Worm (Caenorhabditis elegans) whole organism, young adult: ENCODE measurements around the gene F21D12.2.
A peak's percentile ranks its signal among the peaks of the same experiment; 100 is the strongest.

Experiments used
- C06A6.2 ChIP-seq: fragments of 200-800 bp; sonication (Bioruptor generic); conservative IDR thresholded peaks from 2 replicates; pipeline ENCODE4 v1.3.6; 2022; ENCODE audit warnings: missing genetic modification characterization, missing compliant biosample characterization
- F33H1.4 ChIP-seq: fragments of 200-800 bp; sonication (Bioruptor generic); IDR thresholded peaks from 2 replicates; pipeline ENCODE4 v1.3.6; 2022; ENCODE audit warnings: missing genetic modification reagents, missing genetic modification characterization, missing compliant biosample characterization
- F39B2.1 ChIP-seq: fragments of 200-800 bp; sonication (Bioruptor generic); IDR thresholded peaks from 2 replicates; pipeline ENCODE4 v1.3.6; 2022; ENCODE audit warnings: missing genetic modification reagents, missing genetic modification characterization, missing compliant biosample characterization
- F57A8.1 ChIP-seq: fragments of 200-800 bp; sonication (Bioruptor generic); optimal IDR thresholded peaks from 2 replicates; lab custom pipeline; 2018; ENCODE audit warnings: mild to moderate bottlenecking, missing genetic modification characterization, moderate library complexity, missing compliant biosample characterization
- K11D2.4 ChIP-seq: fragments of 200-800 bp; sonication (Bioruptor generic); IDR thresholded peaks from 2 replicates; pipeline ENCODE4 v1.3.6; 2022; ENCODE audit warnings: missing genetic modification reagents, missing genetic modification characterization, missing compliant biosample characterization
- atf-7 ChIP-seq: sonication (generic microtip); optimal IDR thresholded peaks from 2 replicates; lab custom pipeline; 2017; ENCODE audit warnings: mild to moderate bottlenecking, missing genetic modification characterization, missing compliant biosample characterization
- attf-5 ChIP-seq: fragments of 200-800 bp; sonication (Bioruptor generic); optimal IDR thresholded peaks from 2 replicates; lab custom pipeline; 2018; ENCODE audit warnings: mild to moderate bottlenecking, missing genetic modification characterization, missing compliant biosample characterization
- bed-2 ChIP-seq: fragments of 200-800 bp; sonication (Bioruptor generic); IDR thresholded peaks from 2 replicates; pipeline ENCODE4 v1.3.6; 2022; ENCODE audit warnings: missing genetic modification reagents, missing genetic modification characterization, missing compliant biosample characterization
- ceh-100 ChIP-seq: fragments of 200-800 bp; sonication (Bioruptor generic); IDR thresholded peaks from 2 replicates; pipeline ENCODE4 v1.3.6; 2022; ENCODE audit warnings: missing genetic modification reagents, missing genetic modification characterization, missing compliant biosample characterization
- die-1 ChIP-seq: sonication (generic microtip); optimal IDR thresholded peaks from 2 replicates; lab custom pipeline; 2016; ENCODE audit warnings: missing genotype, mild to moderate bottlenecking, missing genetic modification characterization, missing compliant biosample characterization
- dox-1 ChIP-seq: fragments of 200-800 bp; sonication (Bioruptor generic); IDR thresholded peaks from 2 replicates; pipeline ENCODE4 v1.3.6; 2022; ENCODE audit warnings: missing genetic modification reagents, missing genetic modification characterization, missing compliant biosample characterization
- dpl-1 ChIP-seq: fragments of 150-350 bp; optimal IDR thresholded peaks from 2 replicates; lab custom pipeline; 2014; ENCODE audit warnings: missing biosample characterization, missing genetic modification reagents, missing genetic modification characterization
- efl-1 ChIP-seq: fragments of 150-350 bp; optimal IDR thresholded peaks from 2 replicates; lab custom pipeline; 2014; ENCODE audit warnings: missing biosample characterization, missing genetic modification reagents, missing genetic modification characterization
- egl-18 ChIP-seq: fragments of 200-800 bp; sonication (Bioruptor generic); IDR thresholded peaks from 2 replicates; pipeline ENCODE4 v1.3.6; 2022; ENCODE audit warnings: missing genetic modification reagents, missing genetic modification characterization, missing compliant biosample characterization
- ekl-4 ChIP-seq: fragments of 200-800 bp; sonication (Bioruptor generic); IDR thresholded peaks from 2 replicates; pipeline ENCODE4 v1.3.6; 2022; ENCODE audit warnings: missing genetic modification reagents, missing genetic modification characterization, missing compliant biosample characterization
- ets-4 ChIP-seq: fragments of 200-800 bp; sonication (Bioruptor generic); optimal IDR thresholded peaks from 2 replicates; lab custom pipeline; 2018; ENCODE audit warnings: mild to moderate bottlenecking, missing genetic modification characterization, missing compliant biosample characterization
- fkh-3 ChIP-seq: sonication (generic microtip); optimal IDR thresholded peaks from 2 replicates; lab custom pipeline; 2016; ENCODE audit warnings: mild to moderate bottlenecking, missing genetic modification characterization, missing compliant biosample characterization
- hmg-1.2 ChIP-seq: fragments of 200-800 bp; sonication (Bioruptor generic); IDR thresholded peaks from 2 replicates; pipeline ENCODE4 v1.3.6; 2022; ENCODE audit warnings: missing genetic modification reagents, missing genetic modification characterization, missing compliant biosample characterization
- hmg-20 ChIP-seq: fragments of 200-800 bp; sonication (Bioruptor generic); IDR thresholded peaks from 2 replicates; pipeline ENCODE4 v1.3.6; 2022; ENCODE audit warnings: missing genetic modification reagents, missing genetic modification characterization, missing compliant biosample characterization
- let-526 ChIP-seq: fragments of 200-800 bp; sonication (Bioruptor generic); IDR thresholded peaks from 2 replicates; pipeline ENCODE4 v1.3.6; 2022; ENCODE audit warnings: missing genetic modification reagents, missing genetic modification characterization, missing compliant biosample characterization
- let-607 ChIP-seq, 2 experiments: fragments of 200-800 bp in 1 of 2; sonication (Bioruptor generic) in 1 of 2; sonication (generic microtip) in 1 of 2; optimal IDR thresholded peaks; 2 replicates each; lab custom pipeline; 2016 to 2018; ENCODE audit warnings: mild to moderate bottlenecking in 2 of 2, missing compliant biosample characterization in 2 of 2, missing genetic modification characterization in 2 of 2, moderate library complexity in 2 of 2, missing genotype in 1 of 2
- lin-40 ChIP-seq: sonication (generic microtip); optimal IDR thresholded peaks from 2 replicates; lab custom pipeline; 2016; ENCODE audit warnings: missing genetic modification characterization, mild to moderate bottlenecking, missing compliant biosample characterization, missing genotype, missing genetic modification reagents
- lsl-1 ChIP-seq: fragments of 200-800 bp; sonication (Bioruptor generic); optimal IDR thresholded peaks from 2 replicates; lab custom pipeline; 2018; ENCODE audit warnings: mild to moderate bottlenecking, missing genetic modification characterization, moderate library complexity, missing compliant biosample characterization
- madf-6 ChIP-seq: fragments of 200-800 bp; sonication (Bioruptor generic); IDR thresholded peaks from 2 replicates; pipeline ENCODE4 v1.3.6; 2022; ENCODE audit warnings: missing genetic modification reagents, missing genetic modification characterization, missing compliant biosample characterization
- nfya-1 ChIP-seq: sonication (generic microtip); optimal IDR thresholded peaks from 2 replicates; lab custom pipeline; 2017; ENCODE audit warnings: antibody characterized with exemption, missing compliant biosample characterization, missing genetic modification characterization, borderline replicate concordance; ENCODE audit not compliant: insufficient read depth
- nhr-120 ChIP-seq: fragments of 200-800 bp; sonication (Bioruptor generic); IDR thresholded peaks from 2 replicates; pipeline ENCODE4 v1.3.6; 2022; ENCODE audit warnings: missing genetic modification characterization, missing compliant biosample characterization
- nhr-80 ChIP-seq: sonication (generic microtip); optimal IDR thresholded peaks from 2 replicates; lab custom pipeline; 2016; ENCODE audit warnings: missing genetic modification characterization, missing compliant biosample characterization
- pha-4 ChIP-seq: fragments of 150-350 bp; sonication (generic microtip); optimal IDR thresholded peaks from 2 replicates; lab custom pipeline; 2014; ENCODE audit warnings: missing biosample characterization, missing genetic modification reagents, missing genetic modification characterization
- repo-1 ChIP-seq: sonication (generic microtip); optimal IDR thresholded peaks from 2 replicates; lab custom pipeline; 2017; ENCODE audit warnings: mild to moderate bottlenecking, missing genetic modification characterization, missing compliant biosample characterization
- sea-2 ChIP-seq: fragments of 200-800 bp; sonication (Bioruptor generic); IDR thresholded peaks from 2 replicates; pipeline ENCODE4 v1.3.6; 2022; ENCODE audit warnings: missing genetic modification characterization, missing compliant biosample characterization
- snpc-1.1 ChIP-seq: sonication (generic microtip); optimal IDR thresholded peaks from 2 replicates; lab custom pipeline; 2017; ENCODE audit warnings: missing genetic modification characterization, mild to moderate bottlenecking, missing compliant biosample characterization, antibody characterized with exemption, moderate library complexity, missing genotype, missing genetic modification reagents; ENCODE audit not compliant: insufficient read depth
- snpc-1.3 ChIP-seq: sonication (generic microtip); optimal IDR thresholded peaks from 2 replicates; lab custom pipeline; 2017; ENCODE audit warnings: missing genetic modification characterization, mild to moderate bottlenecking, missing compliant biosample characterization, antibody characterized with exemption, moderate library complexity, missing genotype, missing genetic modification reagents; ENCODE audit not compliant: insufficient read depth
- snpc-3.4 ChIP-seq: sonication (generic microtip); optimal IDR thresholded peaks from 2 replicates; lab custom pipeline; 2017; ENCODE audit warnings: missing genetic modification characterization, mild to moderate bottlenecking, missing compliant biosample characterization, antibody characterized with exemption, moderate library complexity, missing genotype, missing genetic modification reagents
- snpc-4 ChIP-seq, 5 experiments: fragments of 150-350 bp in 1 of 5; sonication (generic microtip) in 4 of 5; optimal IDR thresholded peaks; 2 replicates each; lab custom pipeline; 2014 to 2018; ENCODE audit warnings: missing genetic modification characterization in 5 of 5, missing biosample characterization in 3 of 5, antibody characterized with exemption in 2 of 5, mild to moderate bottlenecking in 2 of 5, missing compliant biosample characterization in 2 of 5, missing genotype in 2 of 5, moderate library complexity in 2 of 5, missing genetic modification reagents in 1 of 5
- tbp1 ChIP-seq: fragments of 200-800 bp; sonication (Bioruptor generic); optimal IDR thresholded peaks from 2 replicates; lab custom pipeline; 2018; ENCODE audit warnings: mild to moderate bottlenecking, missing genetic modification characterization, missing compliant biosample characterization
- unc-62 ChIP-seq: fragments of 150-350 bp; optimal IDR thresholded peaks from 2 replicates; lab custom pipeline; 2014; ENCODE audit warnings: missing biosample characterization, missing genetic modification reagents, missing genetic modification characterization
- xnd-1 ChIP-seq: sonication (generic microtip); optimal IDR thresholded peaks from 2 replicates; lab custom pipeline; 2016; ENCODE audit warnings: missing genotype, missing genetic modification reagents, missing genetic modification characterization, missing compliant biosample characterization
- ztf-18 ChIP-seq: sonication (generic microtip); optimal IDR thresholded peaks from 2 replicates; lab custom pipeline; 2016; ENCODE audit warnings: missing genotype, mild to moderate bottlenecking, missing genetic modification characterization, missing compliant biosample characterization
- ztf-22 ChIP-seq: fragments of 200-800 bp; sonication (Bioruptor generic); optimal IDR thresholded peaks from 2 replicates; lab custom pipeline; 2018; ENCODE audit warnings: mild to moderate bottlenecking, missing genetic modification characterization, moderate library complexity, missing compliant biosample characterization

F21D12.2 gene

DNA sequence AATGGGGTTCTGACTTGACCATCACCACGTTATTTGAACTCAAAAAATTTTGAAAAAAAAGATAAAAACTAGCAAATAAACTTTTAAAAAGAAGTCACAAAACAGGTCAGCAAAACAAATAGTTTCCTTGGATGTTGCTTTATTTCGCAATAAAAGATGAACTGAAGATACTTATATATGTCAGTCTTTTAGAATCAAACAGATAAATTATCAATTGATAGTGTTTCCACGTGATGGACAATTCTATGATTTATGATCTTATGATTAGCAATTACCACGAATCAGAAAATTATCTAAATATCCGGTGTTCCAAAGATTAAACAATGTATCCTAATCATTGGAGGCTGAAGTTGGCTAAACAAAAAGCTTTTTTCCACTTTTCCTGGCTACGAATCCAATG lies 29.9 kb upstream of the F21D12.2 start (continued):
- TF ChIP-seq die-1 (tag; lab: Kevin White, UChicago) (no peak), pha-4 (no peak)

DNA sequence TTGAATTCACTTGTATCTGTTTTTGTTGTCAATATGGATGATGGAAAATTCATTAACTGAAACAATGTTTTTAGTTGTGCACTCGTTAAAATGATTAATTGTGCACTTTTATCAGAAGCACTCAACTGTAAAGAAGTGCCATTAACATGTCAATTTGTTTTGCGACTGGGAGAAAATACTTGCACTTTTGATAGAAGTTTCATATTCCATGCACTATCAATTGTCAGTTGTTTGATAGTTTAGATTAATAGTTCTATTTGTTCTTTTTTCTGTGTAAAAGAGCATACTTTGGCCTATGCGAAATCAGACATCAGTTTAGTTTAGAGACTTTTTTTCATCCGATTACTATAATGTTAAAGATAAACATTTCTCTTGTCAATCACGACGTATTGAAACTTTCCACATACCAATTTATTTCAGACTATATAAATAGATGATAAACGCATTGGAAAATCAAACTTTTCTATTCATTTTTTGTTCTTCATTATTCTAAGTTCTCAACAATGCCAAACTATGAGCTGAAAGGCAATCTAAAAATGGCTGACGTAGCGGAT lies 27.6 kb upstream of the F21D12.2 start, which contains the start of gene C30G12.2:
Gene C30G12.2, plus strand, starts transcription at position 504 of the 554 bp plus-strand sequence.
- TF ChIP-seq dpl-1 (GFP tag; lab: Kevin White, UChicago), result no peak
- TF ChIP-seq nhr-80 (tag; lab: Kevin White, UChicago), result peak; percentile 93
- peak; percentile 24 for TF ChIP-seq ztf-22 (GFP tag; lab: Kevin White, UChicago)
- no peak for TF ChIP-seq lin-40 (tag; lab: Kevin White, UChicago)
- TF ChIP-seq tbp1 (GFP tag; lab: Kevin White, UChicago), result peak; percentile 32
- TF ChIP-seq fkh-3 (tag; lab: Kevin White, UChicago), result no peak
- TF ChIP-seq ets-4, result peak; percentile 34
- no peak for TF ChIP-seq bed-2
- TF ChIP-seq ceh-100 (GFP tag; lab: Robert Waterston, UW), result no peak
- no peak for TF ChIP-seq sea-2
- no peak for TF ChIP-seq egl-18 (GFP tag; lab: Robert Waterston, UW)
- no peak for TF ChIP-seq nfya-1 (tag; lab: Kevin White, UChicago)
- no peak for TF ChIP-seq dox-1
- no peak for TF ChIP-seq ztf-18 (tag; lab: Kevin White, UChicago)
- TF ChIP-seq let-607 (tag; optimal IDR thresholded peaks at IDR 0.05; lab: Kevin White, UChicago), result peak in 1 of 2 experiments; percentile 72
- TF ChIP-seq let-526 (GFP tag; lab: Robert Waterston, UW), result no peak
- TF ChIP-seq snpc-4 (GFP tag; optimal IDR thresholded peaks at IDR 0.05; lab: Kevin White, UChicago), result no peak
- TF ChIP-seq snpc-4 (tag; optimal IDR thresholded peaks at IDR 0.05; lab: Kevin White, UChicago), result no peak
- peak; percentile 51 for TF ChIP-seq atf-7 (tag; lab: Kevin White, UChicago)
- peak; percentile 96 for TF ChIP-seq unc-62 (GFP tag; lab: Kevin White, UChicago)

DNA sequence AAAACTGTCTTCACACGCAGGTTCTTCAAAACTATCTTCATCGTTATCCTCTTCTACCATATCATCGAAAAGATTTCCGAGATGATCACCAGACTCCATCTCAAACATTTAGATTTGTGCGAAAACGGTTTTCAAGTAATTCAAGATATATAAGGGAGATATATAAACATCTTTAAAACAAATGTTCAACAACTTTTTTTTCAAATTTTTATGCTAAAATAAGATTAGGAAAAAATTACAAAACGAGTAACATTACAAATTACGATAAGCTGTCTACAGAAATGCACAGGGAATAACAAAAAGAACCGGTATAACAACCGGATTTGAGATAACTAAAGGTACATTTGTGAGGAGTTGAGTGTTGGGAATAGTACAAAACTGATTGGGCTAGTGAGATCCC lies 21.7 kb upstream of the F21D12.2 start, which contains the start of gene C30G12.6:
Gene C30G12.6, minus strand, starts transcription at position 101 of the 400 bp plus-strand sequence.
- TF ChIP-seq snpc-3.4 (tag; lab: Kevin White, UChicago), result peak; percentile 33
- TF ChIP-seq K11D2.4, result no peak

DNA sequence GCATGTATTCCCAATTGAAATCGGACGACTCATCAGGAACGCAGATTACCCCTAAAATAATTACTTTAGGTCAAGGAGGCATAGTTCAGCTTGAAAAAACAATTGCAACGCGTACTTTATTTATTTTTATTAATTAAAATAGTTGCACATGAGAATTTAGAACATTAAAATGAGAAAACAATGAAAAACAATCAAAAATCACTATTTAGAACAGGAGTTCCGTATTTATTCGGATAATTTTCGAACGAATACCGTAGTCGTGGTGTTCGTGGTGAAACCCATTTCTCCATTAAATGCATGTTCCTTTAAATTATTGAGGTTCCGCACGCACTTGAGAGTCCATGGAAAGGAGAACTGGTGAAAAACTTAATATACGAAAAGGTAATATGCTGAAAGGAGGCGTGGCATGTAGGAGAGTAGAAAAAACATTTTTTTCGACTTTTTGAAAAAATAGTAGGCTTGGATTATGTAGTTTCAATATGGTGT lies 19.3 kb upstream of the F21D12.2 start, which contains the start of gene puf-8:
Gene puf-8, minus strand, starts transcription at position 51 of the 486 bp plus-strand sequence.
- TF ChIP-seq F39B2.1 (GFP tag; lab: Robert Waterston, UW) (no peak), unc-62 (GFP tag; lab: Kevin White, UChicago) (no peak), ekl-4 (no peak), madf-6 (peak; percentile 37), C06A6.2 (GFP tag; lab: Robert Waterston, UW) (no peak), F33H1.4 (peak; percentile 71), lsl-1 (GFP tag; lab: Kevin White, UChicago) (peak; percentile 77), efl-1 (GFP tag; lab: Kevin White, UChicago) (peak; percentile 21), snpc-1.3 (no peak), nhr-120 (GFP tag; lab: Robert Waterston, UW) (no peak), repo-1 (tag; lab: Kevin White, UChicago) (no peak), hmg-20 (GFP tag; lab: Robert Waterston, UW) (no peak), xnd-1 (tag; lab: Kevin White, UChicago) (peak; percentile 29), snpc-4 (GFP tag; optimal IDR thresholded peaks at IDR 0.05; lab: Kevin White, UChicago) (no peak), snpc-4 (tag; optimal IDR thresholded peaks at IDR 0.05; lab: Kevin White, UChicago) (no peak), hmg-1.2 (no peak), bed-2 (no peak), egl-18 (GFP tag; lab: Robert Waterston, UW) (no peak), attf-5 (GFP tag; lab: Kevin White, UChicago) (no peak), F57A8.1 (no peak), snpc-1.1 (tag; lab: Kevin White, UChicago) (no peak), ztf-18 (tag; lab: Kevin White, UChicago) (peak; percentile 37)
- TF ChIP-seq, all 124 proteins: peak for 6
